1 worm cellular context compared by ENCODE assay signal in genomic region chrII:1322283-1323173, ce11.
TF ChIP-seq lines count a peak whose summit lies in the region.

No protein-coding gene starts in this region.

TF ChIP-seq in whole organism, young adult, 124 proteins besides CTCF, POLR2A, EP300 and RAD21 (continued from another document):
- TF ChIP-seq unc-130 (GFP tag; optimal IDR thresholded peaks at IDR 0.05; lab: Kevin White, UChicago) (no peak), Y56A3A.18 (GFP tag; IDR thresholded peaks at IDR 0.05; lab: Robert Waterston, UW) (no peak), somi-1 (GFP tag; optimal IDR thresholded peaks at IDR 0.05; lab: Kevin White, UChicago) (no peak), tbx-9 (tag; optimal IDR thresholded peaks at IDR 0.05; lab: Kevin White, UChicago; ENCODE audit: borderline replicate concordance) (no peak), T26A5.8 (tag; optimal IDR thresholded peaks at IDR 0.05; lab: Kevin White, UChicago) (no peak)
